Worm (Caenorhabditis elegans) whole organism, young adult: ENCODE measurements around the gene skr-14.

Source experiments
- B0035.1 ChIP-seq: sonication (generic microtip); optimal IDR thresholded peaks from 2 replicates; lab custom pipeline; 2016; ENCODE audit warnings: missing genetic modification characterization, mild to moderate bottlenecking, missing compliant biosample characterization, missing genotype, missing genetic modification reagents
- B0336.3 ChIP-seq: fragments of 200-800 bp; sonication (Bioruptor generic); IDR thresholded peaks from 2 replicates; pipeline ENCODE4 v1.3.6; 2022; ENCODE audit warnings: missing genetic modification characterization, missing compliant biosample characterization
- C06A6.2 ChIP-seq: fragments of 200-800 bp; sonication (Bioruptor generic); conservative IDR thresholded peaks from 2 replicates; pipeline ENCODE4 v1.3.6; 2022; ENCODE audit warnings: missing genetic modification characterization, missing compliant biosample characterization
- F10E7.11 ChIP-seq: sonication (generic microtip); optimal IDR thresholded peaks from 2 replicates; lab custom pipeline; 2017; ENCODE audit warnings: mild to moderate bottlenecking, missing genetic modification characterization, moderate library complexity, missing compliant biosample characterization
- F23B12.7 ChIP-seq: sonication (generic microtip); optimal IDR thresholded peaks from 2 replicates; lab custom pipeline; 2017; ENCODE audit warnings: missing genetic modification characterization, mild to moderate bottlenecking, missing compliant biosample characterization, antibody characterized with exemption, moderate library complexity; ENCODE audit not compliant: insufficient read depth
- F57A8.1 ChIP-seq: fragments of 200-800 bp; sonication (Bioruptor generic); optimal IDR thresholded peaks from 2 replicates; lab custom pipeline; 2018; ENCODE audit warnings: mild to moderate bottlenecking, missing genetic modification characterization, moderate library complexity, missing compliant biosample characterization
- F57C9.4 ChIP-seq: sonication (generic microtip); optimal IDR thresholded peaks from 2 replicates; lab custom pipeline; 2017; ENCODE audit warnings: mild to moderate bottlenecking, missing genetic modification characterization, missing compliant biosample characterization
- K12H6.12 ChIP-seq: fragments of 200-800 bp; sonication (Bioruptor generic); optimal IDR thresholded peaks from 2 replicates; lab custom pipeline; 2018; ENCODE audit warnings: mild to moderate bottlenecking, missing genetic modification characterization, missing compliant biosample characterization
- Y56A3A.18 ChIP-seq: fragments of 200-800 bp; sonication (Bioruptor generic); IDR thresholded peaks from 2 replicates; pipeline ENCODE4 v1.3.6; 2022; ENCODE audit warnings: missing genetic modification reagents, missing genetic modification characterization, missing compliant biosample characterization
- Y67H2A.10 ChIP-seq: fragments of 200-800 bp; sonication (Bioruptor generic); conservative IDR thresholded peaks from 2 replicates; pipeline ENCODE4 v1.3.6; 2022; ENCODE audit warnings: missing genetic modification reagents, missing genetic modification characterization, missing compliant biosample characterization
- ZK185.1 ChIP-seq: sonication (generic microtip); optimal IDR thresholded peaks from 2 replicates; lab custom pipeline; 2016; ENCODE audit warnings: mild to moderate bottlenecking, missing genetic modification characterization, missing compliant biosample characterization; ENCODE audit not compliant: poor library complexity, severe bottlenecking
- aptf-3 ChIP-seq: fragments of 200-800 bp; sonication (Bioruptor generic); IDR thresholded peaks from 2 replicates; pipeline ENCODE4 v1.3.6; 2022; ENCODE audit warnings: missing genetic modification characterization, missing compliant biosample characterization
- attf-3 ChIP-seq: fragments of 200-800 bp; sonication (Bioruptor generic); conservative IDR thresholded peaks from 2 replicates; pipeline ENCODE4 v1.3.6; 2022; ENCODE audit warnings: missing genetic modification reagents, missing genetic modification characterization, missing compliant biosample characterization
- attf-5 ChIP-seq: fragments of 200-800 bp; sonication (Bioruptor generic); optimal IDR thresholded peaks from 2 replicates; lab custom pipeline; 2018; ENCODE audit warnings: mild to moderate bottlenecking, missing genetic modification characterization, missing compliant biosample characterization
- ceh-100 ChIP-seq: fragments of 200-800 bp; sonication (Bioruptor generic); IDR thresholded peaks from 2 replicates; pipeline ENCODE4 v1.3.6; 2022; ENCODE audit warnings: missing genetic modification reagents, missing genetic modification characterization, missing compliant biosample characterization
- ceh-79 ChIP-seq: sonication (generic microtip); optimal IDR thresholded peaks from 2 replicates; lab custom pipeline; 2017; ENCODE audit warnings: mild to moderate bottlenecking, missing genetic modification characterization, missing compliant biosample characterization
- ceh-91 ChIP-seq: fragments of 200-800 bp; sonication (Bioruptor generic); IDR thresholded peaks from 2 replicates; pipeline ENCODE4 v1.3.6; 2022; ENCODE audit warnings: missing genetic modification reagents, missing genetic modification characterization, missing compliant biosample characterization
- chd-7 ChIP-seq: sonication (generic microtip); optimal IDR thresholded peaks from 2 replicates; lab custom pipeline; 2016; ENCODE audit warnings: mild to moderate bottlenecking, missing genetic modification characterization, moderate library complexity, missing compliant biosample characterization
- die-1 ChIP-seq: sonication (generic microtip); optimal IDR thresholded peaks from 2 replicates; lab custom pipeline; 2016; ENCODE audit warnings: missing genotype, mild to moderate bottlenecking, missing genetic modification characterization, missing compliant biosample characterization
- dpff-1 ChIP-seq: sonication (generic microtip); optimal IDR thresholded peaks from 2 replicates; lab custom pipeline; 2017; ENCODE audit warnings: mild to moderate bottlenecking, missing genetic modification characterization, missing compliant biosample characterization
- egl-44 ChIP-seq: fragments of 200-800 bp; sonication (Bioruptor generic); IDR thresholded peaks from 2 replicates; pipeline ENCODE4 v1.3.6; 2022; ENCODE audit warnings: missing genetic modification reagents, missing genetic modification characterization, missing compliant biosample characterization
- ekl-4 ChIP-seq: fragments of 200-800 bp; sonication (Bioruptor generic); IDR thresholded peaks from 2 replicates; pipeline ENCODE4 v1.3.6; 2022; ENCODE audit warnings: missing genetic modification reagents, missing genetic modification characterization, missing compliant biosample characterization
- fkh-3 ChIP-seq: sonication (generic microtip); optimal IDR thresholded peaks from 2 replicates; lab custom pipeline; 2016; ENCODE audit warnings: mild to moderate bottlenecking, missing genetic modification characterization, missing compliant biosample characterization
- hmg-1.2 ChIP-seq: fragments of 200-800 bp; sonication (Bioruptor generic); IDR thresholded peaks from 2 replicates; pipeline ENCODE4 v1.3.6; 2022; ENCODE audit warnings: missing genetic modification reagents, missing genetic modification characterization, missing compliant biosample characterization
- let-607 ChIP-seq, 2 experiments: fragments of 200-800 bp in 1 of 2; sonication (Bioruptor generic) in 1 of 2; sonication (generic microtip) in 1 of 2; optimal IDR thresholded peaks; 2 replicates each; lab custom pipeline; 2016 to 2018; ENCODE audit warnings: mild to moderate bottlenecking in 2 of 2, missing compliant biosample characterization in 2 of 2, missing genetic modification characterization in 2 of 2, moderate library complexity in 2 of 2, missing genotype in 1 of 2
- lin-26 ChIP-seq: fragments of 200-800 bp; sonication (Bioruptor generic); IDR thresholded peaks from 2 replicates; pipeline ENCODE4 v1.3.6; 2022; ENCODE audit warnings: missing genetic modification reagents, missing genetic modification characterization, missing compliant biosample characterization
- lin-54 ChIP-seq: fragments of 200-800 bp; sonication (Bioruptor generic); optimal IDR thresholded peaks from 2 replicates; lab custom pipeline; 2018; ENCODE audit warnings: mild to moderate bottlenecking, missing genetic modification characterization, missing compliant biosample characterization
- mcd-1 ChIP-seq: fragments of 200-800 bp; sonication (Bioruptor generic); IDR thresholded peaks from 2 replicates; pipeline ENCODE4 v1.3.6; 2022; ENCODE audit warnings: missing genetic modification reagents, missing genetic modification characterization, missing compliant biosample characterization
- mxl-1 ChIP-seq: sonication (generic microtip); optimal IDR thresholded peaks from 2 replicates; lab custom pipeline; 2016; ENCODE audit warnings: missing genetic modification characterization, missing compliant biosample characterization
- nfya-1 ChIP-seq: sonication (generic microtip); optimal IDR thresholded peaks from 2 replicates; lab custom pipeline; 2017; ENCODE audit warnings: antibody characterized with exemption, missing compliant biosample characterization, missing genetic modification characterization, borderline replicate concordance; ENCODE audit not compliant: insufficient read depth
- nhr-179 ChIP-seq: sonication (generic microtip); optimal IDR thresholded peaks from 2 replicates; lab custom pipeline; 2016; ENCODE audit warnings: mild to moderate bottlenecking, missing genetic modification characterization, missing compliant biosample characterization
- nhr-80 ChIP-seq: sonication (generic microtip); optimal IDR thresholded peaks from 2 replicates; lab custom pipeline; 2016; ENCODE audit warnings: missing genetic modification characterization, missing compliant biosample characterization
- snpc-4 ChIP-seq, 5 experiments: fragments of 150-350 bp in 1 of 5; sonication (generic microtip) in 4 of 5; optimal IDR thresholded peaks; 2 replicates each; lab custom pipeline; 2014 to 2018; ENCODE audit warnings: missing genetic modification characterization in 5 of 5, missing biosample characterization in 3 of 5, antibody characterized with exemption in 2 of 5, mild to moderate bottlenecking in 2 of 5, missing compliant biosample characterization in 2 of 5, missing genotype in 2 of 5, moderate library complexity in 2 of 5, missing genetic modification reagents in 1 of 5
- tlf-1 ChIP-seq: fragments of 200-800 bp; sonication (Bioruptor generic); optimal IDR thresholded peaks from 2 replicates; lab custom pipeline; 2018; ENCODE audit warnings: mild to moderate bottlenecking, missing genetic modification characterization, missing compliant biosample characterization
- ztf-18 ChIP-seq: sonication (generic microtip); optimal IDR thresholded peaks from 2 replicates; lab custom pipeline; 2016; ENCODE audit warnings: missing genotype, mild to moderate bottlenecking, missing genetic modification characterization, missing compliant biosample characterization
- ztf-3 ChIP-seq: fragments of 200-800 bp; sonication (Bioruptor generic); optimal IDR thresholded peaks from 2 replicates; lab custom pipeline; 2018; ENCODE audit warnings: mild to moderate bottlenecking, missing genetic modification characterization, missing compliant biosample characterization

The skr-14 gene

ce11 chrV:4387916-4388315 is 33.5 kb downstream of the skr-14 start:
- no peak for TF ChIP-seq K12H6.12 (tag; lab: Kevin White, UChicago)
- TF ChIP-seq nhr-80 = no peak
- no peak for TF ChIP-seq snpc-4 (GFP tag; optimal IDR thresholded peaks at IDR 0.05; lab: Kevin White, UChicago)
- TF ChIP-seq snpc-4 (tag; optimal IDR thresholded peaks at IDR 0.05; lab: Kevin White, UChicago) = no peak
- TF ChIP-seq attf-5 (GFP tag; lab: Kevin White, UChicago) = no peak
- no peak for TF ChIP-seq F57C9.4
- TF ChIP-seq tlf-1 (GFP tag; lab: Kevin White, UChicago) = no peak
- TF ChIP-seq F10E7.11 (tag; lab: Kevin White, UChicago) = no peak
- TF ChIP-seq dpff-1 (tag; lab: Kevin White, UChicago) = no peak
- no peak for TF ChIP-seq F57A8.1 (GFP tag; lab: Kevin White, UChicago)
- TF ChIP-seq Y67H2A.10 (GFP tag; lab: Robert Waterston, UW) = no peak
- no peak for TF ChIP-seq mcd-1 (GFP tag; lab: Robert Waterston, UW)
- TF ChIP-seq ekl-4 (GFP tag; lab: Robert Waterston, UW) = no peak
- no peak for TF ChIP-seq fkh-3 (tag; lab: Kevin White, UChicago)
- no peak for TF ChIP-seq egl-44 (GFP tag; lab: Robert Waterston, UW)
- TF ChIP-seq aptf-3 (GFP tag; lab: Robert Waterston, UW) = no peak

ce11 chrV:4387402-4387801 is 34.0 kb downstream of the skr-14 start, which contains the start of gene F13A2.9:
Gene F13A2.9, minus strand, starts transcription at chrV:4387502.
- no peak for TF ChIP-seq nhr-179
- no peak for TF ChIP-seq F23B12.7 (tag; lab: Kevin White, UChicago)
- no peak for TF ChIP-seq fkh-3 (tag; lab: Kevin White, UChicago)
- no peak for TF ChIP-seq chd-7
- TF ChIP-seq attf-3 (GFP tag; lab: Robert Waterston, UW) = no peak
- TF ChIP-seq ceh-79 = no peak
- TF ChIP-seq B0035.1 (tag; lab: Kevin White, UChicago) = no peak
- no peak for TF ChIP-seq hmg-1.2
- no peak for TF ChIP-seq Y56A3A.18 (GFP tag; lab: Robert Waterston, UW)
- TF ChIP-seq, all 124 proteins: peak for 0

ce11 chrV:4386173-4386572 is 35.2 kb downstream of the skr-14 start, which contains the start of gene F13A2.10:
Gene F13A2.10, minus strand, starts transcription at chrV:4386273.
- no peak for TF ChIP-seq nfya-1 (tag; lab: Kevin White, UChicago)
- TF ChIP-seq ceh-91 (GFP tag; lab: Robert Waterston, UW) = no peak
- no peak for TF ChIP-seq ztf-18 (tag; lab: Kevin White, UChicago)
- no peak for TF ChIP-seq die-1 (tag; lab: Kevin White, UChicago)
- no peak for TF ChIP-seq snpc-4 (GFP tag; optimal IDR thresholded peaks at IDR 0.05; lab: Kevin White, UChicago)
- no peak for TF ChIP-seq snpc-4 (tag; optimal IDR thresholded peaks at IDR 0.05; lab: Kevin White, UChicago)
- TF ChIP-seq ceh-100 (GFP tag; lab: Robert Waterston, UW) = no peak

ce11 chrV:4384482-4384881 is 36.9 kb downstream of the skr-14 start, which contains the start of gene F13A2.2:
Gene F13A2.2, minus strand, starts transcription at chrV:4384582.
- TF ChIP-seq let-607 (tag; optimal IDR thresholded peaks at IDR 0.05; lab: Kevin White, UChicago) = no peak
- TF ChIP-seq mxl-1 (tag; lab: Kevin White, UChicago) = no peak
- no peak for TF ChIP-seq ZK185.1 (tag; lab: Kevin White, UChicago)
- TF ChIP-seq egl-44 (GFP tag; lab: Robert Waterston, UW) = no peak
- no peak for TF ChIP-seq B0336.3 (GFP tag; lab: Robert Waterston, UW)
- no peak for TF ChIP-seq lin-26
- TF ChIP-seq lin-54 = no peak
- no peak for TF ChIP-seq ztf-3
- no peak for TF ChIP-seq attf-5 (GFP tag; lab: Kevin White, UChicago)
- no peak for TF ChIP-seq C06A6.2 (GFP tag; lab: Robert Waterston, UW)
- TF ChIP-seq, all 124 proteins: peak for 0
